Fruit fly (Drosophila melanogaster) whole organism, embryonic: Measurements from ENCODE around the gene CG42716.

Experiments
- B-H1 ChIP-seq: fragments of 200-800 bp; sonication (Bioruptor generic); IDR thresholded peaks from 3 replicates; pipeline ENCODE4 v1.3.6; 2022; ENCODE audit warnings: missing biosample characterization, missing genetic modification characterization
- CG11398 ChIP-seq: fragments of 200-800 bp; sonication (Bioruptor generic); optimal IDR thresholded peaks from 2 replicates; lab custom pipeline; 2016; ENCODE audit warnings: missing biosample characterization, missing genetic modification characterization
- CG12104 ChIP-seq: fragments of 200-800 bp; sonication (Bioruptor generic); optimal IDR thresholded peaks from 3 replicates; lab custom pipeline; 2016; ENCODE audit warnings: missing biosample characterization, missing genetic modification characterization
- CG14860 ChIP-seq: fragments of 200-800 bp; sonication (Bioruptor generic); IDR thresholded peaks from 3 replicates; pipeline ENCODE4 v1.3.6; 2022; ENCODE audit warnings: missing biosample characterization, missing genetic modification characterization; ENCODE audit not compliant: partially characterized antibody
- CG17361 ChIP-seq: fragments of 200-800 bp; sonication (Bioruptor generic); IDR thresholded peaks from 3 replicates; pipeline ENCODE4 v1.3.6; 2022; ENCODE audit warnings: missing biosample characterization, missing genetic modification characterization
- CG17829 ChIP-seq: fragments of 200-800 bp; optimal IDR thresholded peaks from 2 replicates; lab custom pipeline; 2019; ENCODE audit warnings: missing biosample characterization, mild to moderate bottlenecking, missing genetic modification characterization, moderate library complexity
- CG18262 ChIP-seq: fragments of 200-800 bp; optimal IDR thresholded peaks from 3 replicates; lab custom pipeline; 2019; ENCODE audit warnings: missing biosample characterization, mild to moderate bottlenecking, missing genetic modification characterization, moderate library complexity
- CG2202 ChIP-seq: fragments of 200-800 bp; sonication (Bioruptor generic); optimal IDR thresholded peaks from 2 replicates; lab custom pipeline; 2018; ENCODE audit warnings: missing biosample characterization, mild to moderate bottlenecking, missing genetic modification characterization
- CG32532 ChIP-seq: fragments of 200-800 bp; sonication (Bioruptor generic); IDR thresholded peaks from 2 replicates; pipeline ENCODE4 v1.3.6; 2022; ENCODE audit warnings: missing biosample characterization, missing genetic modification characterization
- CG3838 ChIP-seq: fragments of 200-800 bp; sonication (Bioruptor generic); optimal IDR thresholded peaks from 3 replicates; lab custom pipeline; 2016; ENCODE audit warnings: missing biosample characterization, missing genetic modification characterization
- CG6683 ChIP-seq: fragments of 200-800 bp; sonication (Bioruptor generic); optimal IDR thresholded peaks from 2 replicates; lab custom pipeline; 2017; ENCODE audit warnings: missing biosample characterization, mild to moderate bottlenecking, missing genetic modification characterization, missing genetic modification reagents
- CG7271 ChIP-seq: fragments of 200-800 bp; sonication (Bioruptor generic); optimal IDR thresholded peaks from 2 replicates; lab custom pipeline; 2018; ENCODE audit warnings: missing biosample characterization, mild to moderate bottlenecking, missing genetic modification characterization, moderate library complexity
- CG7839 ChIP-seq: fragments of 200-800 bp; sonication (Bioruptor generic); optimal IDR thresholded peaks from 3 replicates; lab custom pipeline; 2018; ENCODE audit warnings: missing biosample characterization, mild to moderate bottlenecking, missing genetic modification characterization, moderate library complexity
- CG8281 ChIP-seq: fragments of 200-800 bp; sonication (Bioruptor generic); optimal IDR thresholded peaks from 2 replicates; lab custom pipeline; 2018; ENCODE audit warnings: missing biosample characterization, mild to moderate bottlenecking, missing genetic modification characterization, moderate library complexity
- CG8359 ChIP-seq: fragments of 200-800 bp; sonication (Bioruptor generic); optimal IDR thresholded peaks from 2 replicates; lab custom pipeline; 2017; ENCODE audit warnings: missing biosample characterization, mild to moderate bottlenecking, missing genetic modification characterization, borderline replicate concordance
- CG9797 ChIP-seq: fragments of 200-800 bp; sonication (Bioruptor generic); optimal IDR thresholded peaks from 3 replicates; lab custom pipeline; 2018; ENCODE audit warnings: missing biosample characterization, mild to moderate bottlenecking, missing genetic modification characterization
- Dbx ChIP-seq: fragments of 200-800 bp; sonication (Bioruptor generic); IDR thresholded peaks from 3 replicates; pipeline ENCODE4 v1.3.6; 2022; ENCODE audit warnings: missing biosample characterization, missing genetic modification characterization
- Dek ChIP-seq: fragments of 200-800 bp; sonication (Bioruptor generic); optimal IDR thresholded peaks from 3 replicates; lab custom pipeline; 2019; ENCODE audit warnings: missing biosample characterization, mild to moderate bottlenecking, missing genetic modification characterization, moderate library complexity
- Drgx ChIP-seq: fragments of 200-800 bp; sonication (Bioruptor generic); IDR thresholded peaks from 2 replicates; pipeline ENCODE4 v1.3.6; 2022; ENCODE audit warnings: missing biosample characterization, missing genetic modification characterization
- ERR ChIP-seq: fragments of 200-800 bp; sonication (Bioruptor generic); optimal IDR thresholded peaks from 2 replicates; lab custom pipeline; 2016; ENCODE audit warnings: missing biosample characterization, missing genetic modification characterization
- Gug ChIP-seq: fragments of 200-800 bp; sonication (Bioruptor generic); IDR thresholded peaks from 4 replicates; pipeline ENCODE4 v1.3.6; 2022; ENCODE audit warnings: missing biosample characterization, missing genetic modification characterization
- HmgD ChIP-seq: fragments of 200-800 bp; sonication (Bioruptor generic); optimal IDR thresholded peaks from 3 replicates; lab custom pipeline; 2016; ENCODE audit warnings: missing biosample characterization, missing genetic modification characterization
- MTF-1 ChIP-seq: fragments of 200-800 bp; sonication (Bioruptor generic); optimal IDR thresholded peaks from 2 replicates; lab custom pipeline; 2018; ENCODE audit warnings: missing biosample characterization, mild to moderate bottlenecking, missing genetic modification characterization, borderline replicate concordance
- NC2α ChIP-seq: fragments of 200-800 bp; sonication (Bioruptor generic); optimal IDR thresholded peaks from 2 replicates; lab custom pipeline; 2016; ENCODE audit warnings: missing biosample characterization, missing genetic modification characterization
- Oli ChIP-seq: fragments of 200-800 bp; sonication (Bioruptor generic); optimal IDR thresholded peaks from 2 replicates; lab custom pipeline; 2018; ENCODE audit warnings: missing biosample characterization, mild to moderate bottlenecking, missing genetic modification characterization, moderate library complexity
- Trl ChIP-seq, 3 experiments: fragments of >200 bp in 2 of 3; fragments of 200-800 bp in 1 of 3; sonication (Bioruptor generic) in 1 of 3; optimal IDR thresholded peaks; 2 replicates in 1 of 3; 3 replicates in 2 of 3; lab custom pipeline; 2016 to 2017; ENCODE audit warnings: missing biosample characterization in 1 of 3, missing genetic modification characterization in 1 of 3
- ac ChIP-seq: fragments of 200-800 bp; sonication (Bioruptor generic); optimal IDR thresholded peaks from 3 replicates; lab custom pipeline; 2017; ENCODE audit warnings: missing biosample characterization, mild to moderate bottlenecking, missing genetic modification characterization
- btn ChIP-seq: fragments of 200-800 bp; sonication (Bioruptor generic); optimal IDR thresholded peaks from 2 replicates; lab custom pipeline; 2016; ENCODE audit warnings: missing biosample characterization, missing genetic modification characterization
- caup ChIP-seq: fragments of 200-800 bp; sonication (Bioruptor generic); optimal IDR thresholded peaks from 3 replicates; lab custom pipeline; 2017; ENCODE audit warnings: missing biosample characterization, mild to moderate bottlenecking, missing genetic modification characterization, moderate library complexity; ENCODE audit not compliant: severe bottlenecking
- dm ChIP-seq: fragments of 200-800 bp; sonication (Bioruptor generic); optimal IDR thresholded peaks from 3 replicates; lab custom pipeline; 2016; ENCODE audit warnings: missing biosample characterization, missing genetic modification characterization
- dmrt11E ChIP-seq: fragments of 200-800 bp; sonication (Bioruptor generic); optimal IDR thresholded peaks from 3 replicates; lab custom pipeline; 2018; ENCODE audit warnings: missing biosample characterization, mild to moderate bottlenecking, missing genetic modification characterization, moderate library complexity
- fd3F ChIP-seq: fragments of 200-800 bp; sonication (Bioruptor generic); optimal IDR thresholded peaks from 2 replicates; lab custom pipeline; 2018; ENCODE audit warnings: missing biosample characterization, mild to moderate bottlenecking, missing genetic modification characterization, moderate library complexity
- fd64A ChIP-seq: fragments of 200-800 bp; sonication (Bioruptor generic); optimal IDR thresholded peaks from 3 replicates; lab custom pipeline; 2018; ENCODE audit warnings: missing biosample characterization, mild to moderate bottlenecking, missing genetic modification characterization
- fd96Cb ChIP-seq: fragments of 200-800 bp; sonication (Bioruptor generic); optimal IDR thresholded peaks from 2 replicates; lab custom pipeline; 2018; ENCODE audit warnings: missing biosample characterization, mild to moderate bottlenecking, missing genetic modification characterization, moderate library complexity
- gfzf ChIP-seq: fragments of 200-800 bp; sonication (Bioruptor generic); optimal IDR thresholded peaks from 2 replicates; lab custom pipeline; 2016; ENCODE audit warnings: missing biosample characterization, mild to moderate bottlenecking, missing genetic modification characterization, moderate library complexity
- hb ChIP-seq: fragments of 200-800 bp; sonication (Bioruptor generic); IDR thresholded peaks from 3 replicates; pipeline ENCODE4 v1.3.6; 2022; ENCODE audit warnings: missing biosample characterization, missing genetic modification characterization; ENCODE audit not compliant: partially characterized antibody
- hbn ChIP-seq: fragments of 200-800 bp; sonication (Bioruptor generic); IDR thresholded peaks from 2 replicates; pipeline ENCODE4 v1.3.6; 2022; ENCODE audit warnings: missing biosample characterization, missing genetic modification characterization; ENCODE audit not compliant: partially characterized antibody
- lola ChIP-seq, 3 experiments: fragments of >200 bp in 2 of 3; fragments of 200-800 bp in 1 of 3; sonication (Bioruptor generic) in 1 of 3; optimal IDR thresholded peaks; 2 replicates each; lab custom pipeline; 2017 to 2019; ENCODE audit warnings: missing biosample characterization in 3 of 3, missing genetic modification characterization in 3 of 3, mild to moderate bottlenecking in 1 of 3, moderate library complexity in 1 of 3
- pan ChIP-seq, 4 experiments: fragments of >200 bp in 3 of 4; fragments of 200-800 bp in 1 of 4; sonication (Bioruptor generic) in 1 of 4; optimal IDR thresholded peaks in 3 of 4; IDR thresholded peaks in 1 of 4; 2 replicates each; pipeline versions ENCODE4 v1.3.6 to Lab custom; 2017 to 2022; ENCODE audit warnings: missing biosample characterization in 2 of 4, missing genetic modification characterization in 2 of 4, mixed read lengths in 1 of 4
- pho ChIP-seq: fragments of 200-800 bp; sonication (Bioruptor generic); optimal IDR thresholded peaks from 2 replicates; lab custom pipeline; 2016; ENCODE audit warnings: missing biosample characterization, missing genetic modification characterization
- prd ChIP-seq, 3 experiments: fragments of >200 bp in 2 of 3; fragments of 200-800 bp in 1 of 3; sonication (Bioruptor generic) in 1 of 3; optimal IDR thresholded peaks in 2 of 3; IDR thresholded peaks in 1 of 3; 2 replicates in 2 of 3; 3 replicates in 1 of 3; pipeline versions ENCODE4 v1.3.6 to Lab custom; 2017 to 2022; ENCODE audit warnings: missing biosample characterization in 1 of 3, missing genetic modification characterization in 1 of 3
- pros ChIP-seq: fragments of 200-800 bp; sonication (Bioruptor generic); optimal IDR thresholded peaks from 3 replicates; lab custom pipeline; 2019; ENCODE audit warnings: missing biosample characterization, mild to moderate bottlenecking, missing genetic modification characterization, moderate library complexity
- pzg ChIP-seq: fragments of 200-800 bp; sonication (Bioruptor generic); optimal IDR thresholded peaks from 3 replicates; lab custom pipeline; 2018; ENCODE audit warnings: missing biosample characterization, mild to moderate bottlenecking, missing genetic modification characterization, moderate library complexity
- ranshi ChIP-seq: fragments of 200-800 bp; sonication (Bioruptor generic); IDR thresholded peaks from 2 replicates; pipeline ENCODE4 v1.3.6; 2022; ENCODE audit warnings: missing biosample characterization, missing genetic modification characterization
- rib ChIP-seq: fragments of 200-800 bp; sonication (Bioruptor generic); IDR thresholded peaks from 2 replicates; pipeline ENCODE4 v1.3.6; 2022; ENCODE audit warnings: missing biosample characterization, missing genetic modification characterization
- slp2 ChIP-seq: fragments of 200-800 bp; sonication (Bioruptor generic); optimal IDR thresholded peaks from 2 replicates; lab custom pipeline; 2016; ENCODE audit warnings: missing biosample characterization, missing genetic modification characterization
- sr ChIP-seq: fragments of 200-800 bp; sonication (Bioruptor generic); IDR thresholded peaks from 3 replicates; pipeline ENCODE4 v1.3.6; 2022; ENCODE audit warnings: missing biosample characterization, missing genetic modification characterization
- tna ChIP-seq: fragments of 200-800 bp; sonication (Bioruptor generic); IDR thresholded peaks from 2 replicates; pipeline ENCODE4 v1.3.6; 2022; ENCODE audit warnings: missing biosample characterization, missing genetic modification characterization; ENCODE audit not compliant: partially characterized antibody
- unc-4 ChIP-seq: fragments of 200-800 bp; sonication (Bioruptor generic); IDR thresholded peaks from 2 replicates; pipeline ENCODE4 v1.3.6; 2022; ENCODE audit warnings: missing biosample characterization, missing genetic modification characterization; ENCODE audit not compliant: partially characterized antibody

CG42716 gene

dm6 chr3L:16018251-16018583 lies 15.4 kb upstream of the CG42716 start (continued):
- TF ChIP-seq hbn (GFP tag; lab: Robert Waterston, UW) = no peak
- no peak for TF ChIP-seq Gug (GFP tag; lab: Robert Waterston, UW)
- no peak for TF ChIP-seq Trl (optimal IDR thresholded peaks at IDR 0.05; lab: Kevin White, UChicago)
- no peak for TF ChIP-seq Trl (GFP tag; optimal IDR thresholded peaks at IDR 0.05; lab: Kevin White, UChicago)
- TF ChIP-seq pzg (GFP tag; lab: Kevin White, UChicago) = no peak
- TF ChIP-seq NC2α (GFP tag; lab: Kevin White, UChicago) = no peak
- TF ChIP-seq btn = no peak
- TF ChIP-seq CG17361 (GFP tag; lab: Robert Waterston, UW) = 0 out of 3 replicates have a peak, but pooled peaks have one; percentile 26
- no peak for TF ChIP-seq CG11398 (GFP tag; lab: Kevin White, UChicago)
- TF ChIP-seq CG2202 = no peak
- no peak for TF ChIP-seq dm (GFP tag; lab: Kevin White, UChicago)
- TF ChIP-seq caup (GFP tag; lab: Kevin White, UChicago) = no peak
- no peak for TF ChIP-seq ERR (GFP tag; lab: Kevin White, UChicago)
- TF ChIP-seq CG8281 (tag; lab: Kevin White, UChicago) = no peak
- no peak for TF ChIP-seq B-H1 (GFP tag; lab: Robert Waterston, UW)
- TF ChIP-seq hb = no peak
- no peak for TF ChIP-seq prd (optimal IDR thresholded peaks at IDR 0.05; lab: Kevin White, UChicago)
- peak; percentile 48; the same call in 1 of the 3 replicates for TF ChIP-seq prd (GFP tag; IDR thresholded peaks at IDR 0.05; lab: Robert Waterston, UW)
- no peak for TF ChIP-seq gfzf (GFP tag; lab: Kevin White, UChicago)
- no peak for TF ChIP-seq Oli (tag; lab: Kevin White, UChicago)
- TF ChIP-seq CG12104 (GFP tag; lab: Kevin White, UChicago) = no peak
- TF ChIP-seq fd96Cb (tag; lab: Kevin White, UChicago) = no peak
- no peak for TF ChIP-seq CG8359 (GFP tag; lab: Kevin White, UChicago)
- TF ChIP-seq CG17829 (tag; lab: Kevin White, UChicago) = peak; percentile 20
- TF ChIP-seq fd3F = no peak
- TF ChIP-seq Drgx (GFP tag; lab: Robert Waterston, UW) = no peak
- TF ChIP-seq lola (GFP tag; optimal IDR thresholded peaks at IDR 0.05; lab: Kevin White, UChicago) = peak in 1 of 3 experiments; percentile 19
- no peak for TF ChIP-seq CG7839 (tag; lab: Kevin White, UChicago)
- TF ChIP-seq fd64A = no peak
- no peak for TF ChIP-seq Dek
- TF ChIP-seq sr (GFP tag; lab: Robert Waterston, UW) = no peak
- no peak for TF ChIP-seq HmgD (GFP tag; lab: Kevin White, UChicago)
- TF ChIP-seq ac = no peak
- TF ChIP-seq slp2 = no peak
- TF ChIP-seq tna (GFP tag; lab: Robert Waterston, UW) = no peak
- no peak for TF ChIP-seq ranshi (GFP tag; lab: Robert Waterston, UW)
- TF ChIP-seq MTF-1 (GFP tag; lab: Kevin White, UChicago) = no peak
- TF ChIP-seq CG7271 (tag; lab: Kevin White, UChicago) = peak; percentile 19
- TF ChIP-seq CG18262 (tag; lab: Kevin White, UChicago) = peak; percentile 52
- TF ChIP-seq pros (GFP tag; lab: Kevin White, UChicago) = no peak
- no peak for TF ChIP-seq rib (GFP tag; lab: Robert Waterston, UW)
- no peak for TF ChIP-seq CG9797 (GFP tag; lab: Kevin White, UChicago)
- TF ChIP-seq Dbx = no peak
- TF ChIP-seq dmrt11E (tag; lab: Kevin White, UChicago) = peak; percentile 37
- TF ChIP-seq CG6683 = no peak
- no peak for TF ChIP-seq CG14860 (GFP tag; lab: Robert Waterston, UW)
- TF ChIP-seq pan (optimal IDR thresholded peaks at IDR 0.05; lab: Kevin White, UChicago) = no peak
- TF ChIP-seq pan (GFP tag; optimal IDR thresholded peaks at IDR 0.05 in 1 of 2, IDR thresholded peaks at IDR 0.05 in 1 of 2) = no peak
- no peak for TF ChIP-seq pho
- TF ChIP-seq unc-4 (GFP tag; lab: Robert Waterston, UW) = no peak
- TF ChIP-seq CG3838 (GFP tag; lab: Kevin White, UChicago) = no peak
- TF ChIP-seq CG32532 (GFP tag; lab: Robert Waterston, UW) = no peak
